Worm (Caenorhabditis elegans) whole organism, late embryonic: ENCODE data around the gene C49F8.14.

ENCODE experiments used
- ceh-24 ChIP-seq: sonication (generic microtip); optimal IDR thresholded peaks from 2 replicates; lab custom pipeline; 2016; ENCODE audit warnings: mild to moderate bottlenecking, missing genetic modification characterization, missing compliant biosample characterization
- gmeb-2 ChIP-seq: sonication (generic microtip); optimal IDR thresholded peaks from 2 replicates; lab custom pipeline; 2016; ENCODE audit warnings: missing genetic modification characterization, inconsistent platforms, missing compliant biosample characterization
- hlh-13 ChIP-seq: fragments of 200-800 bp; sonication (Bioruptor generic); optimal IDR thresholded peaks from 2 replicates; lab custom pipeline; 2018; ENCODE audit warnings: mild to moderate bottlenecking, missing genetic modification characterization, missing compliant biosample characterization
- pag-3 ChIP-seq: sonication (generic microtip); optimal IDR thresholded peaks from 2 replicates; lab custom pipeline; 2016; ENCODE audit warnings: missing compliant biosample characterization, missing genetic modification characterization, borderline replicate concordance
- ztf-16 ChIP-seq: sonication (generic microtip); optimal IDR thresholded peaks from 2 replicates; lab custom pipeline; 2017; ENCODE audit warnings: missing genetic modification characterization, missing compliant biosample characterization

The C49F8.14 gene

ce11 chrX:13328034-13328433 is 48.7 kb downstream of the C49F8.14 start, which contains the start of gene sir-2.2:
sir-2.2 (plus strand) TSS chrX:13328067.
- no peak for TF ChIP-seq hlh-13
- no peak for TF ChIP-seq ztf-16 (tag; lab: Kevin White, UChicago)
- no peak for TF ChIP-seq ceh-24 (tag; lab: Kevin White, UChicago)
- no peak for TF ChIP-seq gmeb-2 (tag; lab: Kevin White, UChicago)
- TF ChIP-seq pag-3 (tag; lab: Kevin White, UChicago), result no peak
